Worm (Caenorhabditis elegans) whole organism, L2 larva: ENCODE measurements around the gene F59B1.6.

Experiments used
- ZK546.5 ChIP-seq: sonication (generic microtip); optimal IDR thresholded peaks from 2 replicates; lab custom pipeline; 2017; ENCODE audit warnings: missing biosample characterization, missing genetic modification characterization
- elt-3 ChIP-seq: sonication (generic microtip); optimal IDR thresholded peaks from 2 replicates; lab custom pipeline; 2017; ENCODE audit warnings: missing biosample characterization, missing genetic modification characterization
- nhr-10 ChIP-seq: sonication (generic microtip); optimal IDR thresholded peaks from 2 replicates; lab custom pipeline; 2017; ENCODE audit warnings: missing biosample characterization, missing genetic modification characterization
- nhr-11 ChIP-seq: fragments of 150-350 bp; optimal IDR thresholded peaks from 2 replicates; lab custom pipeline; 2014; ENCODE audit warnings: missing biosample characterization, missing genetic modification characterization
- nhr-237 ChIP-seq: fragments of 150-350 bp; optimal IDR thresholded peaks from 2 replicates; lab custom pipeline; 2014; ENCODE audit warnings: missing biosample characterization, missing genetic modification characterization
- skn-1 ChIP-seq: sonication (generic microtip); optimal IDR thresholded peaks from 2 replicates; lab custom pipeline; 2017; ENCODE audit warnings: missing biosample characterization, missing genetic modification characterization
- snpc-4 ChIP-seq: fragments of 150-350 bp; optimal IDR thresholded peaks from 2 replicates; lab custom pipeline; 2014; ENCODE audit warnings: missing biosample characterization, missing genetic modification characterization

DNA sequence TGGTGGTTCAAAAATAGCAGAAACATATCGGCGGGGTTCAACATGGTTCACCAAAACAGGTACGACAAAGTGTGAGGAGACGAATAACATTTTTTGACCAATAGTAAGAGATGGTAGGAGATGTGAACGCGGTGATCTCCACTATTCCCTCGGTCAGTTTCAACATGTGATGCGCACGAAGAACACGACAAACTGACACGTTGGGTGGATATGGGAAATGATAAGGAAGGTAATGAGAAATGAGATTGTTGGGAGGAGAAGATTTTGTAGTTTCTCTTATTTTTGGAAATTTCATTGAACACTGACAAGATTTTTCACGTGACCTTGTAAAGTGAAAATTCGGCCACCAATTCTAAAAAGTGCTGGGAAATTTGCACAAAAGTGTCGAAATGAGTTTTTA is 20.8 kb downstream of the F59B1.6 start:
- TF ChIP-seq nhr-11 (tag; lab: Kevin White, UChicago) (no peak), snpc-4 (tag; lab: Kevin White, UChicago) (no peak), nhr-10 (no peak), ZK546.5 (no peak), elt-3 (tag; lab: Kevin White, UChicago) (no peak), nhr-237 (tag; lab: Kevin White, UChicago) (no peak), skn-1 (tag; lab: Kevin White, UChicago) (no peak)
